Worm (Caenorhabditis elegans) whole organism, L1 larva: ENCODE measurements around the gene C06E1.1.

ENCODE experiments used
- C34B4.2 ChIP-seq: sonication (generic microtip); optimal IDR thresholded peaks from 2 replicates; lab custom pipeline; 2017; ENCODE audit warnings: mild to moderate bottlenecking, missing genetic modification characterization, missing compliant biosample characterization
- Y116A8C.19 ChIP-seq: sonication (generic microtip); optimal IDR thresholded peaks from 2 replicates; lab custom pipeline; 2016; ENCODE audit warnings: missing compliant biosample characterization, missing genetic modification characterization, borderline replicate concordance
- aha-1 ChIP-seq: fragments of 150-350 bp; optimal IDR thresholded peaks from 2 replicates; lab custom pipeline; 2014; ENCODE audit warnings: missing biosample characterization, missing genetic modification characterization
- ceh-8 ChIP-seq: fragments of 200-800 bp; sonication (Bioruptor generic); optimal IDR thresholded peaks from 2 replicates; lab custom pipeline; 2018; ENCODE audit warnings: mild to moderate bottlenecking, missing genetic modification characterization, moderate library complexity, missing compliant biosample characterization
- ces-1 ChIP-seq: fragments of 150-350 bp; optimal IDR thresholded peaks from 2 replicates; lab custom pipeline; 2014; ENCODE audit warnings: missing biosample characterization, missing genetic modification reagents, missing genetic modification characterization
- dpl-1 ChIP-seq, 3 experiments: fragments of 150-350 bp in 2 of 3; sonication (generic microtip) in 1 of 3; optimal IDR thresholded peaks; 2 replicates each; lab custom pipeline; 2014 to 2017; ENCODE audit warnings: missing biosample characterization in 3 of 3, missing genetic modification characterization in 3 of 3, missing genetic modification reagents in 3 of 3
- dsc-1 ChIP-seq: sonication (generic microtip); optimal IDR thresholded peaks from 2 replicates; lab custom pipeline; 2016; ENCODE audit warnings: mild to moderate bottlenecking, missing genetic modification characterization, missing compliant biosample characterization
- efl-1 ChIP-seq, 4 experiments: fragments of 150-350 bp; optimal IDR thresholded peaks in 3 of 4; peaks in 1 of 4; 1 replicate in 1 of 4; 2 replicates in 3 of 4; lab custom pipeline; 2014; ENCODE audit warnings: missing biosample characterization in 2 of 4, missing genetic modification characterization in 2 of 4, missing genetic modification reagents in 2 of 4
- egl-27 ChIP-seq, 2 experiments: fragments of 150-350 bp in 1 of 2; sonication (generic microtip); optimal IDR thresholded peaks; 3 replicates each; lab custom pipeline; 2017 to 2018; ENCODE audit warnings: missing biosample characterization in 2 of 2, missing genetic modification characterization in 2 of 2, missing genetic modification reagents in 2 of 2
- elt-2 ChIP-seq: sonication (generic microtip); optimal IDR thresholded peaks from 2 replicates; lab custom pipeline; 2016; ENCODE audit warnings: missing genetic modification characterization, mild to moderate bottlenecking, inconsistent platforms, missing compliant biosample characterization, missing genetic modification reagents
- fkh-10 ChIP-seq: sonication (generic microtip); optimal IDR thresholded peaks from 2 replicates; lab custom pipeline; 2017; ENCODE audit warnings: missing biosample characterization, missing genetic modification reagents, missing genetic modification characterization
- fkh-8 ChIP-seq: sonication (generic microtip); optimal IDR thresholded peaks from 2 replicates; lab custom pipeline; 2016; ENCODE audit warnings: mild to moderate bottlenecking, missing genetic modification characterization, missing compliant biosample characterization
- fos-1 ChIP-seq: fragments of 150-350 bp; optimal IDR thresholded peaks from 2 replicates; lab custom pipeline; 2014; ENCODE audit warnings: missing biosample characterization, missing genetic modification characterization
- hlh-17 ChIP-seq: fragments of 200-800 bp; sonication (Bioruptor generic); optimal IDR thresholded peaks from 2 replicates; lab custom pipeline; 2018; ENCODE audit warnings: missing genetic modification characterization, mild to moderate bottlenecking, missing compliant biosample characterization, moderate library complexity, borderline replicate concordance
- hpl-2 ChIP-seq: fragments of 150-350 bp; optimal IDR thresholded peaks from 2 replicates; lab custom pipeline; 2014; ENCODE audit warnings: missing biosample characterization, missing genetic modification reagents, missing genetic modification characterization
- irx-1 ChIP-seq: sonication (generic microtip); optimal IDR thresholded peaks from 2 replicates; lab custom pipeline; 2016; ENCODE audit warnings: missing genetic modification characterization, missing compliant biosample characterization
- isw-1 ChIP-seq: fragments of 200-800 bp; sonication (Bioruptor generic); IDR thresholded peaks from 2 replicates; pipeline ENCODE4 v1.3.6; 2022; ENCODE audit warnings: missing genetic modification characterization, missing compliant biosample characterization
- jun-1 ChIP-seq: fragments of 150-350 bp; optimal IDR thresholded peaks from 2 replicates; lab custom pipeline; 2014; ENCODE audit warnings: missing biosample characterization, missing genetic modification reagents, missing genetic modification characterization
- lin-13 ChIP-seq: fragments of 150-350 bp; optimal IDR thresholded peaks from 2 replicates; lab custom pipeline; 2014; ENCODE audit warnings: missing biosample characterization, missing genetic modification reagents, missing genetic modification characterization
- lin-14 ChIP-seq: fragments of 200-800 bp; sonication (Bioruptor generic); optimal IDR thresholded peaks from 2 replicates; lab custom pipeline; 2018; ENCODE audit warnings: mild to moderate bottlenecking, missing genetic modification characterization, moderate library complexity, missing compliant biosample characterization
- lin-35 ChIP-seq, 2 experiments: fragments of 150-350 bp; optimal IDR thresholded peaks; 2 replicates each; lab custom pipeline; 2014; ENCODE audit warnings: missing biosample characterization in 2 of 2, missing genetic modification characterization in 2 of 2, missing genetic modification reagents in 2 of 2
- lsy-2 ChIP-seq, 2 experiments: fragments of 150-350 bp; optimal IDR thresholded peaks; 2 replicates each; lab custom pipeline; 2014; ENCODE audit warnings: missing biosample characterization in 2 of 2, missing genetic modification characterization in 2 of 2
- mab-9 ChIP-seq: fragments of 200-800 bp; sonication (Bioruptor generic); IDR thresholded peaks from 2 replicates; pipeline ENCODE4 v1.3.6; 2022; ENCODE audit warnings: missing genetic modification reagents, missing genetic modification characterization, missing compliant biosample characterization
- mef-2 ChIP-seq: fragments of 150-350 bp; optimal IDR thresholded peaks from 2 replicates; lab custom pipeline; 2014; ENCODE audit warnings: missing biosample characterization, missing genetic modification characterization
- nhr-11 ChIP-seq: fragments of 150-350 bp; optimal IDR thresholded peaks from 2 replicates; lab custom pipeline; 2014; ENCODE audit warnings: missing biosample characterization, missing genetic modification characterization
- nhr-237 ChIP-seq: fragments of 150-350 bp; optimal IDR thresholded peaks from 2 replicates; lab custom pipeline; 2014; ENCODE audit warnings: missing biosample characterization, missing genetic modification characterization
- nhr-28 ChIP-seq: fragments of 150-350 bp; optimal IDR thresholded peaks from 2 replicates; lab custom pipeline; 2014; ENCODE audit warnings: missing biosample characterization, missing genetic modification characterization
- nhr-47 ChIP-seq: sonication (generic microtip); optimal IDR thresholded peaks from 2 replicates; lab custom pipeline; 2016; ENCODE audit warnings: mild to moderate bottlenecking, missing genetic modification characterization, moderate library complexity, missing compliant biosample characterization
- nhr-84 ChIP-seq: sonication (generic microtip); optimal IDR thresholded peaks from 2 replicates; lab custom pipeline; 2017; ENCODE audit warnings: missing biosample characterization, missing genetic modification characterization
- nhr-85 ChIP-seq: sonication (generic microtip); peaks from one replicate; lab custom pipeline; 2016; ENCODE audit warnings: missing genetic modification characterization, inconsistent platforms, missing compliant biosample characterization
- nhr-90 ChIP-seq: sonication (generic microtip); optimal IDR thresholded peaks from 2 replicates; lab custom pipeline; 2016; ENCODE audit warnings: mild to moderate bottlenecking, missing genetic modification characterization, missing compliant biosample characterization; ENCODE audit not compliant: poor library complexity
- pag-3 ChIP-seq: sonication (generic microtip); optimal IDR thresholded peaks from 2 replicates; lab custom pipeline; 2017; ENCODE audit warnings: missing genetic modification characterization, mild to moderate bottlenecking, missing compliant biosample characterization, antibody characterized with exemption, borderline replicate concordance; ENCODE audit not compliant: insufficient read depth
- skn-1 ChIP-seq: fragments of 150-350 bp; optimal IDR thresholded peaks from 2 replicates; lab custom pipeline; 2014; ENCODE audit warnings: missing biosample characterization, missing genetic modification characterization
- snpc-4 ChIP-seq: fragments of 150-350 bp; optimal IDR thresholded peaks from 2 replicates; lab custom pipeline; 2014; ENCODE audit warnings: missing biosample characterization, missing genetic modification characterization
- sox-4 ChIP-seq: sonication (generic microtip); optimal IDR thresholded peaks from 2 replicates; lab custom pipeline; 2016; ENCODE audit warnings: missing genetic modification characterization, missing compliant biosample characterization
- sptf-1 ChIP-seq: fragments of 150-350 bp; optimal IDR thresholded peaks from 2 replicates; lab custom pipeline; 2014; ENCODE audit warnings: missing biosample characterization, missing genetic modification characterization
- sup-37 ChIP-seq: fragments of 200-800 bp; sonication (Bioruptor generic); optimal IDR thresholded peaks from 2 replicates; lab custom pipeline; 2018; ENCODE audit warnings: mild to moderate bottlenecking, missing genetic modification characterization, missing compliant biosample characterization
- tlp-1 ChIP-seq: fragments of 150-350 bp; optimal IDR thresholded peaks from 2 replicates; lab custom pipeline; 2014; ENCODE audit warnings: missing biosample characterization, missing genetic modification characterization
- vab-15 ChIP-seq: sonication (generic microtip); optimal IDR thresholded peaks from 2 replicates; lab custom pipeline; 2017; ENCODE audit warnings: missing genotype, mild to moderate bottlenecking, missing genetic modification characterization, missing compliant biosample characterization
- xbp-1 ChIP-seq: sonication (generic microtip); optimal IDR thresholded peaks from 2 replicates; lab custom pipeline; 2016; ENCODE audit warnings: missing genetic modification characterization, missing compliant biosample characterization
- zag-1 ChIP-seq: fragments of 150-350 bp; optimal IDR thresholded peaks from 2 replicates; lab custom pipeline; 2014; ENCODE audit warnings: missing biosample characterization, missing genetic modification characterization
- zip-4 ChIP-seq: fragments of 200-800 bp; sonication (Bioruptor generic); optimal IDR thresholded peaks from 2 replicates; lab custom pipeline; 2018; ENCODE audit warnings: mild to moderate bottlenecking, missing genetic modification characterization, moderate library complexity, missing compliant biosample characterization
- ztf-11 ChIP-seq, 2 experiments: sonication (generic microtip); optimal IDR thresholded peaks; 2 replicates each; lab custom pipeline; 2016 to 2017; ENCODE audit warnings: missing genetic modification characterization in 2 of 2, missing biosample characterization in 1 of 2, missing compliant biosample characterization in 1 of 2
- ztf-4 ChIP-seq: fragments of 150-350 bp; optimal IDR thresholded peaks from 2 replicates; lab custom pipeline; 2014; ENCODE audit warnings: missing biosample characterization, missing genetic modification characterization

Gene C06E1.1

DNA sequence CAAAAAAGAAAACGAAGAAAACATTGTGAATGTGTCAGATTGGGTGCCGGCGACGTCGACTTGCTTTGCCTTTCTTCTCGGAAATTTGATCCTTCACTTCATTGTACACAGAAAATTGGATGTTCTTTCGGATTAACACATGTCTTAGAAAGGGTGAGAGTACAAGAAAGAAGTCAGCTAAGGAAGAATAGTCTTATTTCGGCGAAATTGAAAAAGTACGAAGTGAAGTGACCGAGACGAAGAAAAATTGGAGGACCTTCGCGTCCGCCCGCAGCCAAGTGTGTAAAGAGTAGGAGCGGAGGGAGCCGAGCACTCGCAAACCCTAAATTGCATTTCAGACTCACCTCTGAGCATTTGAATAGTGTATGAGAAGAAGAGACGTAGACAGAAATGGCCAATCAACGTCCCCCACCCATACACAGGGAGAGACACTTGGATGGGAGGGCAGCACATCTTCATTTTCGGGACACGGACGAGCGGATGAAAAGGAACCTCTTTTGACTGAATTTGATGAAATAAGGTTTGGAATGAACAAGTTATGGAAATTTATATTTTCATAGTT, 17.0 kb upstream of the C06E1.1 start, which contains the start of gene glr-1:
Gene glr-1, minus strand, starts transcription at position 51 of the 562 bp plus-strand sequence.
- no peak for TF ChIP-seq lsy-2 (tag; optimal IDR thresholded peaks at IDR 0.05; lab: Kevin White, UChicago)
- no peak for TF ChIP-seq efl-1 (optimal IDR thresholded peaks at IDR 0.05; lab: Kevin White, UChicago)
- TF ChIP-seq efl-1 (GFP tag; optimal IDR thresholded peaks at IDR 0.05 in 1 of 2; lab: Kevin White, UChicago) = peak in 1 of 2 experiments; percentile 43
- TF ChIP-seq fkh-10 (GFP tag; lab: Kevin White, UChicago) = peak; percentile 74
- TF ChIP-seq sptf-1 (tag; lab: Kevin White, UChicago) = no peak
- TF ChIP-seq skn-1 = no peak
- TF ChIP-seq nhr-84 (tag; lab: Kevin White, UChicago) = no peak
- no peak for TF ChIP-seq irx-1 (tag; lab: Kevin White, UChicago)
- TF ChIP-seq ces-1 = peak; percentile 71
- no peak for TF ChIP-seq Y116A8C.19 (tag; lab: Kevin White, UChicago)
- TF ChIP-seq sox-4 (tag; lab: Kevin White, UChicago) = no peak
- peak; percentile 64 for TF ChIP-seq lin-14
- no peak for TF ChIP-seq ceh-8 (GFP tag; lab: Kevin White, UChicago)
- TF ChIP-seq xbp-1 (tag; lab: Kevin White, UChicago) = no peak
- TF ChIP-seq zag-1 = no peak
- no peak for TF ChIP-seq hpl-2 (GFP tag; lab: Kevin White, UChicago)

DNA sequence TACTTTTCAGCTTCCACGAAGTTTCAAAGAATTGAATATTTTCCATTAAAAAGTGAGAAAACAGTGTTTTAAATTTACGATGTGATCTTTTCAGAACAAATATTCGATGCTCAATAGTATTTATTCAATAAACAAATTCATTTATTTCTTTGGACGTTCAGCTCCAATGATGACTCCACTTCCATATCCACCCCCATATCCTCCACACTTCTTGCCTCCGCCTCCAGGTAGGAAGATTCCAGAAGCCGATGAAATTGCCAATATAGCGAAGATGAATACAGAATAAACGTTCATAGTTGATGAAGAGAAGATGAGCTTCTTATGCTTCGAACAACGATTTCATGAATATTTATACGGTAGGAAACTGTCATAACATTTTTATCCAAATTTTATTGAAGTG, 16.4 kb upstream of the C06E1.1 start, which contains the start of gene fip-3:
Gene fip-3, minus strand, starts transcription at position 294 of the 400 bp plus-strand sequence.
- TF ChIP-seq vab-15 (tag; lab: Kevin White, UChicago) (no peak), efl-1 (optimal IDR thresholded peaks at IDR 0.05; lab: Kevin White, UChicago) (no peak), efl-1 (GFP tag; optimal IDR thresholded peaks at IDR 0.05 in 1 of 2; lab: Kevin White, UChicago) (no peak), C34B4.2 (tag; lab: Kevin White, UChicago) (no peak), tlp-1 (tag; lab: Kevin White, UChicago) (no peak), nhr-85 (tag; lab: Kevin White, UChicago) (no peak), nhr-28 (tag; lab: Kevin White, UChicago) (no peak), dpl-1 (GFP tag; optimal IDR thresholded peaks at IDR 0.05; lab: Kevin White, UChicago) (no peak), jun-1 (no peak), zip-4 (GFP tag; lab: Kevin White, UChicago) (no peak), mef-2 (no peak), lin-13 (GFP tag; lab: Kevin White, UChicago) (no peak), nhr-237 (tag; lab: Kevin White, UChicago) (no peak), mab-9 (GFP tag; lab: Robert Waterston, UW) (no peak), hlh-17 (GFP tag; lab: Kevin White, UChicago) (no peak), sup-37 (GFP tag; lab: Kevin White, UChicago) (no peak), ztf-4 (no peak), nhr-90 (tag; lab: Kevin White, UChicago) (no peak), snpc-4 (tag; lab: Kevin White, UChicago) (no peak), lsy-2 (tag; optimal IDR thresholded peaks at IDR 0.05; lab: Kevin White, UChicago) (no peak)

DNA sequence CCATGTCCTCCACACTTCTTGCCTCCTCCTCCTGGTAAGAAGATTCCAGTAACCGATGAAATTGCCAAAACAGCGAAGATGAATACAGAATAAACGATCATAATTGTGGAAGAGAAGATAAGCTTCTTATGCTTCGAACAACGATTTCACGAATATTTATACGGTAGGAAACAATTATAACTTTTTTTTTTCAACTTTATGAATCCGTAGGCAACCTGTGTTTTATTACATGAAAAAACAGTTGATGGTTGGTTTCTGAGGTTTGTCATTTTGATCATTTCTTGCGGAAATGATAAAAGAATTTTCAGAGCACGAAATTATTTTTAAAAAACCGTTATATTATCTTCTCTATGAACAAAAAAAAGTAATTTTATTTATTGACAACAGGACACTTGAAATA, 14.8 kb upstream of the C06E1.1 start, which contains the start of gene fipr-16:
Gene fipr-16, minus strand, starts transcription at position 101 of the 400 bp plus-strand sequence.
- TF ChIP-seq fos-1 = no peak
- no peak for TF ChIP-seq efl-1 (optimal IDR thresholded peaks at IDR 0.05; lab: Kevin White, UChicago)
- no peak for TF ChIP-seq efl-1 (GFP tag; optimal IDR thresholded peaks at IDR 0.05 in 1 of 2; lab: Kevin White, UChicago)
- no peak for TF ChIP-seq pag-3 (tag; lab: Kevin White, UChicago)
- no peak for TF ChIP-seq elt-2 (tag; lab: Kevin White, UChicago)
- TF ChIP-seq sox-4 (tag; lab: Kevin White, UChicago) = no peak
- TF ChIP-seq egl-27 (tag; optimal IDR thresholded peaks at IDR 0.05; lab: Kevin White, UChicago) = no peak
- TF ChIP-seq lin-35 (GFP tag; optimal IDR thresholded peaks at IDR 0.05; lab: Kevin White, UChicago) = no peak
- no peak for TF ChIP-seq nhr-11
- TF ChIP-seq fkh-8 (tag; lab: Kevin White, UChicago) = no peak
- TF ChIP-seq ztf-11 (tag; optimal IDR thresholded peaks at IDR 0.05; lab: Kevin White, UChicago) = no peak
- TF ChIP-seq aha-1 (tag; lab: Kevin White, UChicago) = no peak
- TF ChIP-seq nhr-28 (tag; lab: Kevin White, UChicago) = no peak
- TF ChIP-seq hlh-17 (GFP tag; lab: Kevin White, UChicago) = no peak
- TF ChIP-seq dsc-1 (tag; lab: Kevin White, UChicago) = no peak
- TF ChIP-seq isw-1 = no peak
- no peak for TF ChIP-seq xbp-1 (tag; lab: Kevin White, UChicago)
- TF ChIP-seq nhr-47 (tag; lab: Kevin White, UChicago) = no peak
- no peak for TF ChIP-seq snpc-4 (tag; lab: Kevin White, UChicago)
- TF ChIP-seq, all 84 proteins: peak for 0
